Fruit fly (Drosophila melanogaster): Measurements from ENCODE around the gene Hand.

DNA sequence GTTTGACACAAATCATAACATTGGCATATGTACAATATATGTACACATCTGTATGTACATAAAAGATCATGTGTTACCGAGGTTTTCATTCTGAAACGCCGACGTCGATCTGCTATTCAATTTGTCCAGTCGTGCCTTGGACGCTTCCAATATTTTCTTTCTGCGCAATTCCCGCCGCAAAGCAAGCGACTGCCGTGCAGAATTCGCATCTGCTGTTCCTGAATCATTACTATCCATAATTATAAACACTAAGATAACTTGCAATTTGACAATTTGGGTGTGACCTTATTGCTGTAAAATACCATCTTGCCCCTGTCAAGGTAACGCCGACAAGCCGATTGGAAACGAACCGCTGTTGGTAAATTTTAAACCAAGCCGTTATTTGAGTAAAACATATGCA is 16.6 kb upstream of the Hand start:
- TF ChIP-seq kay (GFP tag; ENCODE audit: borderline replicate concordance) (no peak), toe (GFP tag; optimal IDR thresholded peaks at IDR 0.05) (no peak), cnc (optimal IDR thresholded peaks at IDR 0.05) (no peak), CG7045 (GFP tag; optimal IDR thresholded peaks at IDR 0.05) (no peak), Crg-1 (GFP tag; optimal IDR thresholded peaks at IDR 0.05) (no peak), Clk (GFP tag; optimal IDR thresholded peaks at IDR 0.05) (no peak), Mnt (GFP tag; optimal IDR thresholded peaks at IDR 0.05) (peak; percentile 39), bab1 (GFP tag; optimal IDR thresholded peaks at IDR 0.05) (peak; percentile 32), pad (GFP tag; optimal IDR thresholded peaks at IDR 0.05) (no peak), CG14711 (tag; optimal IDR thresholded peaks at IDR 0.05) (no peak), CG5204 (GFP tag; optimal IDR thresholded peaks at IDR 0.05) (no peak), tj (GFP tag; optimal IDR thresholded peaks at IDR 0.05) (no peak)
